Worm (Caenorhabditis elegans): ENCODE data around the gene srx-78.
"Not testable (repeated sequence)": the region's sequence is repeated elsewhere in the genome, so short reads cannot be mapped to it uniquely, and the experiment has no call there.

The srx-78 gene

ce11 chrV:15089438-15089837 lies 5.4 kb upstream of the srx-78 start, which contains the start of the genes C01G10.5 and C01G10.4:
Gene C01G10.5 (minus strand): TSS chrV:15089538.
Gene C01G10.4 (plus strand): TSS chrV:15089740.
- TF ChIP-seq W03F9.2 (tag; optimal IDR thresholded peaks at IDR 0.05): no peak
- no peak for TF ChIP-seq him-1 (tag; optimal IDR thresholded peaks at IDR 0.05)
- no peak for TF ChIP-seq dao-5 (tag; optimal IDR thresholded peaks at IDR 0.05)

- TF ChIP-seq him-1 (tag; optimal IDR thresholded peaks at IDR 0.05) (no peak), dao-5 (tag; optimal IDR thresholded peaks at IDR 0.05) (no peak), W03F9.2 (tag; optimal IDR thresholded peaks at IDR 0.05) (no peak)
Measured at ce11 chrV:15090457-15090856, 4.4 kb upstream of the srx-78 start, which contains the start of gene C01G10.17. Gene C01G10.17 (plus strand): TSS chrV:15090757.

- TF ChIP-seq dao-5 (tag; optimal IDR thresholded peaks at IDR 0.05) (no peak), him-1 (tag; optimal IDR thresholded peaks at IDR 0.05) (no peak), W03F9.2 (tag; optimal IDR thresholded peaks at IDR 0.05) (no peak)
Measured at ce11 chrV:15092666-15093065, 2.2 kb upstream of the srx-78 start, which contains the start of gene txt-12. Gene txt-12 (plus strand): TSS chrV:15092966.

ce11 chrV:15099447-15099846 lies 4.6 kb downstream of the srx-78 start, which contains the start of gene C01G10.1:
Gene C01G10.1 (plus strand): TSS chrV:15099747.
- no peak for TF ChIP-seq W03F9.2 (tag; optimal IDR thresholded peaks at IDR 0.05)

ce11 chrV:15105893-15106598 lies 11.2 kb downstream of the srx-78 start, which contains the start of gene C01G10.14:
Gene C01G10.14 (minus strand): TSS chrV:15105943.
- not testable (repeated sequence) for TF ChIP-seq dao-5, W03F9.2, him-1 (tag; optimal IDR thresholded peaks at IDR 0.05)

ce11 chrV:15109260-15109659 lies 14.4 kb downstream of the srx-78 start, which contains the start of gene Y75B12A.2:
Gene Y75B12A.2 (plus strand): TSS chrV:15109560.
- TF ChIP-seq dao-5 (tag; optimal IDR thresholded peaks at IDR 0.05) (no peak), W03F9.2 (tag; optimal IDR thresholded peaks at IDR 0.05) (no peak)

ce11 chrV:15111660-15112059 lies 16.8 kb downstream of the srx-78 start, which contains the start of gene T01G5.7:
Gene T01G5.7 (plus strand): TSS chrV:15111960.
- TF ChIP-seq him-1 (tag; optimal IDR thresholded peaks at IDR 0.05) (no peak), W03F9.2 (tag; optimal IDR thresholded peaks at IDR 0.05) (no peak), dao-5 (tag; optimal IDR thresholded peaks at IDR 0.05) (no peak)

- no peak for TF ChIP-seq dao-5 (tag; optimal IDR thresholded peaks at IDR 0.05)
- no peak for TF ChIP-seq W03F9.2 (tag; optimal IDR thresholded peaks at IDR 0.05)
- TF ChIP-seq him-1 (tag; optimal IDR thresholded peaks at IDR 0.05): no peak
Measured at ce11 chrV:15113992-15114391, 19.1 kb downstream of the srx-78 start, which contains the start of gene T01G5.6. Gene T01G5.6 (minus strand): TSS chrV:15114092.

ce11 chrV:15115968-15116367 lies 21.1 kb downstream of the srx-78 start, which contains the start of gene T01G5.8:
Gene T01G5.8 (plus strand): TSS chrV:15116268.
- TF ChIP-seq him-1, W03F9.2, dao-5 (tag; optimal IDR thresholded peaks at IDR 0.05): not testable (repeated sequence)

ce11 chrV:15119517-15119916 lies 24.7 kb downstream of the srx-78 start, which contains the start of gene flor-1:
Gene flor-1 (minus strand): TSS chrV:15119617.
- TF ChIP-seq him-1 (tag; optimal IDR thresholded peaks at IDR 0.05): no peak
- TF ChIP-seq W03F9.2 (tag; optimal IDR thresholded peaks at IDR 0.05): no peak
- TF ChIP-seq dao-5 (tag; optimal IDR thresholded peaks at IDR 0.05): no peak

ce11 chrV:15125162-15125561 lies 30.3 kb downstream of the srx-78 start, which contains the start of gene ugt-30:
Gene ugt-30 (minus strand): TSS chrV:15125262.
- not testable (repeated sequence) for TF ChIP-seq W03F9.2, him-1, dao-5 (tag; optimal IDR thresholded peaks at IDR 0.05)

- TF ChIP-seq dao-5 (tag; optimal IDR thresholded peaks at IDR 0.05) (no peak), him-1 (tag; optimal IDR thresholded peaks at IDR 0.05) (no peak), W03F9.2 (tag; optimal IDR thresholded peaks at IDR 0.05) (no peak)
Measured at ce11 chrV:15127413-15127812, 32.6 kb downstream of the srx-78 start, which contains the start of gene srj-27. Gene srj-27 (minus strand): TSS chrV:15127513.

- no peak for TF ChIP-seq him-1 (tag; optimal IDR thresholded peaks at IDR 0.05)
- no peak for TF ChIP-seq W03F9.2 (tag; optimal IDR thresholded peaks at IDR 0.05)
- TF ChIP-seq dao-5 (tag; optimal IDR thresholded peaks at IDR 0.05): no peak
Measured at ce11 chrV:15127955-15128354, 33.1 kb downstream of the srx-78 start, which contains the start of gene srr-7. Gene srr-7 (plus strand): TSS chrV:15128255.

- TF ChIP-seq dao-5 (tag; optimal IDR thresholded peaks at IDR 0.05) (no peak), W03F9.2 (tag; optimal IDR thresholded peaks at IDR 0.05) (no peak), him-1 (tag; optimal IDR thresholded peaks at IDR 0.05) (no peak)
Measured at ce11 chrV:15132423-15132822, 37.6 kb downstream of the srx-78 start, which contains the start of gene str-171. Gene str-171 (minus strand): TSS chrV:15132523.

Data from whole organism, L4/young adult.